Fruit fly (Drosophila melanogaster): ENCODE data around the gene Alp1.

Alp1 gene

dm6 chr3L:21444719-21445118, at the start of gene Alp1:
TSS of gene Alp1 (minus strand) at chr3L:21444819.
- TF ChIP-seq CG4496 (GFP tag; IDR thresholded peaks at IDR 0.05) = no peak

- no peak for TF ChIP-seq CG9948 (tag; optimal IDR thresholded peaks at IDR 0.05)
- no peak for TF ChIP-seq CG34367 (tag; optimal IDR thresholded peaks at IDR 0.05)
- no peak for TF ChIP-seq CG4496 (GFP tag; IDR thresholded peaks at IDR 0.05)
- no peak for TF ChIP-seq rn (GFP tag; IDR thresholded peaks at IDR 0.05)
- no peak for TF ChIP-seq CG15710 (tag; optimal IDR thresholded peaks at IDR 0.05)
- TF ChIP-seq Pif1B (GFP tag; optimal IDR thresholded peaks at IDR 0.05) = no peak
- TF ChIP-seq EcR (GFP tag; optimal IDR thresholded peaks at IDR 0.05) = no peak
- TF ChIP-seq Snoo (tag; optimal IDR thresholded peaks at IDR 0.05) = no peak
- TF ChIP-seq CG12605 (GFP tag; IDR thresholded peaks at IDR 0.05) = no peak
- TF ChIP-seq D1 (tag; optimal IDR thresholded peaks at IDR 0.05) = no peak
- TF ChIP-seq Pif1A (GFP tag; optimal IDR thresholded peaks at IDR 0.05) = no peak
- no peak for TF ChIP-seq CG8159 (tag; optimal IDR thresholded peaks at IDR 0.05)
- no peak for TF ChIP-seq CG8301 (tag; optimal IDR thresholded peaks at IDR 0.05)
These were observed 48.2 kb upstream of the Alp1 start, which contains the start of the genes CG7202 and CG7519 for dm6 chr3L:21492723-21493316. TSS of gene CG7202 (minus strand) at chr3L:21492773. TSS of gene CG7519 (plus strand) at chr3L:21493083.

dm6 chr3L:21490486-21490885, 45.9 kb upstream of the Alp1 start, which contains the start of gene Neu2:
TSS of gene Neu2 (minus strand) at chr3L:21490586.
- TF ChIP-seq D1 (tag; optimal IDR thresholded peaks at IDR 0.05) (no peak), CG8159 (tag; optimal IDR thresholded peaks at IDR 0.05) (no peak), CG14655 (GFP tag; optimal IDR thresholded peaks at IDR 0.05) (no peak), CG4496 (GFP tag; IDR thresholded peaks at IDR 0.05) (no peak), CG17806 (tag; optimal IDR thresholded peaks at IDR 0.05) (no peak), fd96Ca (GFP tag; IDR thresholded peaks at IDR 0.05) (no peak), Ets98B (GFP tag; IDR thresholded peaks at IDR 0.05) (no peak), CG8301 (tag; optimal IDR thresholded peaks at IDR 0.05) (no peak), CG32121 (GFP tag; IDR thresholded peaks at IDR 0.05) (no peak), Pif1B (GFP tag; optimal IDR thresholded peaks at IDR 0.05) (no peak), rn (GFP tag; IDR thresholded peaks at IDR 0.05) (no peak), CG13204 (GFP tag; optimal IDR thresholded peaks at IDR 0.05) (no peak), CG12605 (GFP tag; IDR thresholded peaks at IDR 0.05) (no peak), EcR (GFP tag; optimal IDR thresholded peaks at IDR 0.05) (no peak)

- TF ChIP-seq CG12605 (GFP tag; IDR thresholded peaks at IDR 0.05) (peak; percentile 75), CG4496 (GFP tag; IDR thresholded peaks at IDR 0.05) (peak; percentile 82), Ets98B (GFP tag; IDR thresholded peaks at IDR 0.05) (peak; percentile 57; the same call in 1 of the 2 replicates)
These were observed 40.8 kb upstream of the Alp1 start for dm6 chr3L:21485371-21485770.

- no peak for TF ChIP-seq Pif1A (GFP tag; optimal IDR thresholded peaks at IDR 0.05)
- no peak for TF ChIP-seq CG8301 (tag; optimal IDR thresholded peaks at IDR 0.05)
- TF ChIP-seq fd96Ca (GFP tag; IDR thresholded peaks at IDR 0.05) = no peak
- TF ChIP-seq CG32121 (GFP tag; IDR thresholded peaks at IDR 0.05) = no peak
- no peak for TF ChIP-seq Pif1B (GFP tag; optimal IDR thresholded peaks at IDR 0.05)
- TF ChIP-seq CG13204 (GFP tag; optimal IDR thresholded peaks at IDR 0.05) = no peak
- no peak for TF ChIP-seq D1 (tag; optimal IDR thresholded peaks at IDR 0.05)
- TF ChIP-seq CG12605 (GFP tag; IDR thresholded peaks at IDR 0.05) = no peak
- no peak for TF ChIP-seq CG8159 (tag; optimal IDR thresholded peaks at IDR 0.05)
These were observed 39.2 kb upstream of the Alp1 start for dm6 chr3L:21483837-21484236.

dm6 chr3L:21482100-21482499, 37.5 kb upstream of the Alp1 start:
- TF ChIP-seq Pif1B (GFP tag; optimal IDR thresholded peaks at IDR 0.05) (no peak), CG14655 (GFP tag; optimal IDR thresholded peaks at IDR 0.05) (no peak), CG8301 (tag; optimal IDR thresholded peaks at IDR 0.05) (no peak), D1 (tag; optimal IDR thresholded peaks at IDR 0.05) (no peak), CG8159 (tag; optimal IDR thresholded peaks at IDR 0.05) (no peak), EcR (GFP tag; optimal IDR thresholded peaks at IDR 0.05) (no peak), CG13204 (GFP tag; optimal IDR thresholded peaks at IDR 0.05) (no peak), Ets98B (GFP tag; IDR thresholded peaks at IDR 0.05) (no peak), Pif1A (GFP tag; optimal IDR thresholded peaks at IDR 0.05) (no peak), CG15710 (tag; optimal IDR thresholded peaks at IDR 0.05) (no peak), CG12605 (GFP tag; IDR thresholded peaks at IDR 0.05) (no peak), CG34367 (tag; optimal IDR thresholded peaks at IDR 0.05) (no peak), CG10348 (GFP tag; IDR thresholded peaks at IDR 0.05) (no peak), CG32121 (GFP tag; IDR thresholded peaks at IDR 0.05) (no peak), rn (GFP tag; IDR thresholded peaks at IDR 0.05) (no peak)

- peak; percentile 66 for TF ChIP-seq gl (tag; optimal IDR thresholded peaks at IDR 0.05)
- TF ChIP-seq CG8159 (tag; optimal IDR thresholded peaks at IDR 0.05) = no peak
- TF ChIP-seq CG10348 (GFP tag; IDR thresholded peaks at IDR 0.05) = no peak
- TF ChIP-seq CG4496 (GFP tag; IDR thresholded peaks at IDR 0.05) = peak; percentile 92
- peak; percentile 33 for TF ChIP-seq Pif1B (GFP tag; optimal IDR thresholded peaks at IDR 0.05)
- TF ChIP-seq Pif1A (GFP tag; optimal IDR thresholded peaks at IDR 0.05) = peak; percentile 82
- TF ChIP-seq CG13204 (GFP tag; optimal IDR thresholded peaks at IDR 0.05) = no peak
- TF ChIP-seq CG32121 (GFP tag; IDR thresholded peaks at IDR 0.05) = peak; percentile 66; the same call in 1 of the 2 replicates
- no peak for TF ChIP-seq CG9948 (tag; optimal IDR thresholded peaks at IDR 0.05)
- TF ChIP-seq rn (GFP tag; IDR thresholded peaks at IDR 0.05) = 0 out of 2 replicates have a peak, but pooled peaks have one; percentile 24
- peak; percentile 70; the same call in 1 of the 3 replicates for TF ChIP-seq fd96Ca (GFP tag; IDR thresholded peaks at IDR 0.05)
- TF ChIP-seq Ets98B (GFP tag; IDR thresholded peaks at IDR 0.05) = peak; percentile 75
- peak; percentile 48 for TF ChIP-seq CG14655 (GFP tag; optimal IDR thresholded peaks at IDR 0.05)
- peak; percentile 87 for TF ChIP-seq Snoo (tag; optimal IDR thresholded peaks at IDR 0.05)
- TF ChIP-seq EcR (GFP tag; optimal IDR thresholded peaks at IDR 0.05) = no peak
- TF ChIP-seq D1 (tag; optimal IDR thresholded peaks at IDR 0.05) = no peak
- TF ChIP-seq CG12605 (GFP tag; IDR thresholded peaks at IDR 0.05) = peak; percentile 68; the same call in 1 of the 2 replicates
- no peak for TF ChIP-seq CG17806 (tag; optimal IDR thresholded peaks at IDR 0.05)
- peak; percentile 42 for TF ChIP-seq CG34367 (tag; optimal IDR thresholded peaks at IDR 0.05)
- TF ChIP-seq CG15710 (tag; optimal IDR thresholded peaks at IDR 0.05) = no peak
- TF ChIP-seq CG8301 (tag; optimal IDR thresholded peaks at IDR 0.05) = peak; percentile 43
These were observed 35.0 kb upstream of the Alp1 start for dm6 chr3L:21479636-21480035.
